Worm (Caenorhabditis elegans) whole organism, mixed stage, embryonic: Measurements from ENCODE around the gene B0303.16.

Experiments used
- ces-1 ChIP-seq: fragments of 150-350 bp; optimal IDR thresholded peaks from 2 replicates; lab custom pipeline; 2014; ENCODE audit warnings: missing biosample characterization, missing genetic modification reagents, missing genetic modification characterization
- elt-3 ChIP-seq: fragments of 150-350 bp; optimal IDR thresholded peaks from 2 replicates; lab custom pipeline; 2014; ENCODE audit warnings: missing biosample characterization, missing genetic modification characterization
- lin-13 ChIP-seq: fragments of 150-350 bp; optimal IDR thresholded peaks from 2 replicates; lab custom pipeline; 2014; ENCODE audit warnings: missing biosample characterization, missing genetic modification characterization
- lsy-2 ChIP-seq: fragments of 150-350 bp; optimal IDR thresholded peaks from 2 replicates; lab custom pipeline; 2014; ENCODE audit warnings: missing biosample characterization, missing genetic modification characterization
- mep-1 ChIP-seq: fragments of 150-350 bp; optimal IDR thresholded peaks from 2 replicates; lab custom pipeline; 2017; ENCODE audit warnings: missing biosample characterization, missing genetic modification reagents, missing genetic modification characterization, inconsistent platforms
- nhr-12 ChIP-seq: fragments of 150-350 bp; optimal IDR thresholded peaks from 2 replicates; lab custom pipeline; 2014; ENCODE audit warnings: missing biosample characterization, missing genetic modification characterization
- pha-4 ChIP-seq: fragments of 150-350 bp; optimal IDR thresholded peaks from 2 replicates; lab custom pipeline; 2018; ENCODE audit warnings: missing biosample characterization, missing genetic modification reagents, missing genetic modification characterization
- sem-2 ChIP-seq: fragments of 200-800 bp; sonication (Bioruptor generic); optimal IDR thresholded peaks from 2 replicates; lab custom pipeline; 2018; ENCODE audit warnings: mild to moderate bottlenecking, missing genetic modification characterization, missing compliant biosample characterization
- sptf-1 ChIP-seq: sonication (generic microtip); optimal IDR thresholded peaks from 2 replicates; lab custom pipeline; 2017; ENCODE audit warnings: mild to moderate bottlenecking, missing genetic modification characterization, moderate library complexity, missing compliant biosample characterization
- unc-120 ChIP-seq: sonication (generic microtip); optimal IDR thresholded peaks from 2 replicates; lab custom pipeline; 2017; ENCODE audit warnings: missing genetic modification characterization, missing compliant biosample characterization; ENCODE audit not compliant: poor library complexity, severe bottlenecking
- unc-39 ChIP-seq: fragments of 150-350 bp; optimal IDR thresholded peaks from 2 replicates; lab custom pipeline; 2014; ENCODE audit warnings: missing biosample characterization, missing genetic modification characterization

DNA sequence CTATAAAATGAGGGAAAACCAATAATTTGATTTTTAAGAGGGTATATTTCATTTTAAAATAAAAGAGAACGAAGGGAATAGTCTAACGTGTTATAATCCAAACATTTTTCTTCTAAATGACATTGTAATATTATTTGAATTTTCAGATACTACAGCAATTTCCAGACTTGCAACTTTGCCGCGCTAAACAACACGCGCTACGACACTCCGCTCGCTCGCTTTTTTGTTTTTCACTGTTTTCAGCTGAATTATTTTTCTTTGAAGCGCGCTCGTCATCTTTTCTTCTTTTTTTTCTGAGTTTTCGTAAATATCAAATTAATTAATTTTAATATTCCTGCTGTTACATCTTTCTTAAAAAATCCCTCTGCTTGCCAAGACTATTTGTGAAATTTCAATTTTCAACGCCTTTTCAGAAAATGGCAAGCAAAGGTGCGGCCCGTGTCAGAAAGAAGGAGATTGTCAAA lies 12.4 kb downstream of the B0303.16 start, which contains the start of gene mrpl-11:
- TF ChIP-seq lin-13 (no peak), pha-4 (no peak), sem-2 (GFP tag; lab: Kevin White, UChicago) (no peak), ces-1 (GFP tag; lab: Kevin White, UChicago) (no peak), lsy-2 (tag; lab: Kevin White, UChicago) (no peak), sptf-1 (tag; lab: Kevin White, UChicago) (no peak), unc-120 (no peak), unc-39 (tag; lab: Kevin White, UChicago) (no peak), mep-1 (no peak), nhr-12 (tag; lab: Kevin White, UChicago) (no peak), elt-3 (tag; lab: Kevin White, UChicago) (no peak)
